Worm (Caenorhabditis elegans) whole organism, midembryonic: ENCODE results near the gene tor-1.

Experiments
- T22C8.4 ChIP-seq: fragments of 200-800 bp; sonication (Bioruptor generic); IDR thresholded peaks from 2 replicates; pipeline ENCODE4 v1.3.6; 2022; ENCODE audit warnings: missing genetic modification characterization, missing compliant biosample characterization
- cog-1 ChIP-seq: sonication (generic microtip); optimal IDR thresholded peaks from 2 replicates; lab custom pipeline; 2016; ENCODE audit warnings: missing genetic modification characterization, missing compliant biosample characterization
- flt-1 ChIP-seq: fragments of 200-800 bp; sonication (Bioruptor generic); IDR thresholded peaks from 2 replicates; pipeline ENCODE4 v1.3.6; 2022; ENCODE audit warnings: missing genetic modification characterization, missing compliant biosample characterization
- klf-2 ChIP-seq: fragments of 200-800 bp; sonication (Bioruptor generic); conservative IDR thresholded peaks from 2 replicates; pipeline ENCODE4 v1.3.6; 2022; ENCODE audit warnings: missing genetic modification reagents, missing genetic modification characterization, missing compliant biosample characterization
- med-1 ChIP-seq: sonication (generic microtip); optimal IDR thresholded peaks from 2 replicates; lab custom pipeline; 2017; ENCODE audit warnings: missing genetic modification characterization, mild to moderate bottlenecking, missing compliant biosample characterization, antibody characterized with exemption, missing genetic modification reagents; ENCODE audit not compliant: insufficient read depth
- ref-1 ChIP-seq: fragments of 200-800 bp; sonication (Bioruptor generic); conservative IDR thresholded peaks from 2 replicates; pipeline ENCODE4 v1.3.6; 2022; ENCODE audit warnings: missing genetic modification reagents, missing genetic modification characterization, missing compliant biosample characterization
- tab-1 ChIP-seq: fragments of 200-800 bp; sonication (Bioruptor generic); IDR thresholded peaks from 2 replicates; pipeline ENCODE4 v1.3.6; 2022; ENCODE audit warnings: missing genetic modification characterization, missing compliant biosample characterization
- ztf-23 ChIP-seq: fragments of 200-800 bp; sonication (Bioruptor generic); IDR thresholded peaks from 2 replicates; pipeline ENCODE4 v1.3.6; 2022; ENCODE audit warnings: missing genetic modification reagents, missing genetic modification characterization, missing compliant biosample characterization
- ztf-29 ChIP-seq: fragments of 200-800 bp; sonication (Bioruptor generic); IDR thresholded peaks from 2 replicates; pipeline ENCODE4 v1.3.6; 2022; ENCODE audit warnings: missing genetic modification reagents, missing genetic modification characterization, missing compliant biosample characterization

tor-1 gene

ce11 chrIV:13985705-13986104, at the start of gene tor-1:
tor-1 (minus strand) TSS chrIV:13985805.
- TF ChIP-seq ztf-23 (GFP tag; lab: Robert Waterston, UW), result no peak
- no peak for TF ChIP-seq flt-1 (GFP tag; lab: Robert Waterston, UW)

- no peak for TF ChIP-seq ref-1 (GFP tag; lab: Robert Waterston, UW)
- TF ChIP-seq ztf-29 (GFP tag; lab: Robert Waterston, UW), result no peak
- TF ChIP-seq ztf-23 (GFP tag; lab: Robert Waterston, UW), result no peak
- no peak for TF ChIP-seq tab-1 (GFP tag; lab: Robert Waterston, UW)
- TF ChIP-seq T22C8.4 (GFP tag; lab: Robert Waterston, UW), result peak; percentile 71; the same call in 1 of the 2 replicates
- no peak for TF ChIP-seq flt-1 (GFP tag; lab: Robert Waterston, UW)
- TF ChIP-seq med-1 (GFP tag; lab: Kevin White, UChicago), result no peak
These were observed 49.0 kb upstream of the tor-1 start for ce11 chrIV:14034571-14034954.

- TF ChIP-seq cog-1 (tag; lab: Kevin White, UChicago), result peak; percentile 99
- peak; percentile 91 for TF ChIP-seq klf-2
- peak; percentile 75 for TF ChIP-seq med-1 (GFP tag; lab: Kevin White, UChicago)
- peak; percentile 99 for TF ChIP-seq flt-1 (GFP tag; lab: Robert Waterston, UW)
- TF ChIP-seq ztf-29 (GFP tag; lab: Robert Waterston, UW), result peak; percentile 93
- TF ChIP-seq tab-1 (GFP tag; lab: Robert Waterston, UW), result peak; percentile 92
- peak; percentile 88 for TF ChIP-seq T22C8.4 (GFP tag; lab: Robert Waterston, UW)
- TF ChIP-seq ztf-23 (GFP tag; lab: Robert Waterston, UW), result peak; percentile 94
- TF ChIP-seq ref-1 (GFP tag; lab: Robert Waterston, UW), result peak; percentile 85
These were observed 48.4 kb upstream of the tor-1 start for ce11 chrIV:14033752-14034570.

ce11 chrIV:14033502-14033751, 47.8 kb upstream of the tor-1 start:
- TF ChIP-seq med-1 (GFP tag; lab: Kevin White, UChicago) (no peak), klf-2 (no peak), ztf-29 (GFP tag; lab: Robert Waterston, UW) (no peak)

- TF ChIP-seq T22C8.4 (GFP tag; lab: Robert Waterston, UW) (0 out of 2 replicates have a peak, but pooled peaks have one; percentile 32), klf-2 (no peak), cog-1 (tag; lab: Kevin White, UChicago) (peak; percentile 96), flt-1 (GFP tag; lab: Robert Waterston, UW) (peak; percentile 64; the same call in 1 of the 2 replicates), tab-1 (GFP tag; lab: Robert Waterston, UW) (no peak), ztf-29 (GFP tag; lab: Robert Waterston, UW) (peak; percentile 53; the same call in 1 of the 2 replicates), ztf-23 (GFP tag; lab: Robert Waterston, UW) (peak; percentile 75), ref-1 (GFP tag; lab: Robert Waterston, UW) (no peak), med-1 (GFP tag; lab: Kevin White, UChicago) (no peak)
These were observed 47.3 kb upstream of the tor-1 start for ce11 chrIV:14032620-14033501.

- TF ChIP-seq klf-2 (no peak), med-1 (GFP tag; lab: Kevin White, UChicago) (no peak), ztf-29 (GFP tag; lab: Robert Waterston, UW) (no peak), flt-1 (GFP tag; lab: Robert Waterston, UW) (no peak), T22C8.4 (GFP tag; lab: Robert Waterston, UW) (no peak), tab-1 (GFP tag; lab: Robert Waterston, UW) (no peak), ztf-23 (GFP tag; lab: Robert Waterston, UW) (no peak), cog-1 (tag; lab: Kevin White, UChicago) (no peak), ref-1 (GFP tag; lab: Robert Waterston, UW) (no peak)
These were observed 34.3 kb upstream of the tor-1 start, which contains the start of the genes irld-56 and irld-55 for ce11 chrIV:14019883-14020282. irld-56 (minus strand) TSS chrIV:14019983. irld-55 (plus strand) TSS chrIV:14020198.

ce11 chrIV:14015844-14016243, 30.2 kb upstream of the tor-1 start, which contains the start of gene srw-63:
srw-63 (minus strand) TSS chrIV:14015944.
- TF ChIP-seq cog-1 (tag; lab: Kevin White, UChicago), result no peak
- no peak for TF ChIP-seq ztf-29 (GFP tag; lab: Robert Waterston, UW)
- no peak for TF ChIP-seq flt-1 (GFP tag; lab: Robert Waterston, UW)
- TF ChIP-seq med-1 (GFP tag; lab: Kevin White, UChicago), result no peak
- no peak for TF ChIP-seq tab-1 (GFP tag; lab: Robert Waterston, UW)
- TF ChIP-seq ref-1 (GFP tag; lab: Robert Waterston, UW), result no peak
- no peak for TF ChIP-seq klf-2
- TF ChIP-seq ztf-23 (GFP tag; lab: Robert Waterston, UW), result no peak

ce11 chrIV:14013692-14014091, 28.1 kb upstream of the tor-1 start:
- no peak for TF ChIP-seq ztf-23 (GFP tag; lab: Robert Waterston, UW)
- peak; percentile 50 for TF ChIP-seq med-1 (GFP tag; lab: Kevin White, UChicago)
- TF ChIP-seq ztf-29 (GFP tag; lab: Robert Waterston, UW), result peak; percentile 57
- TF ChIP-seq T22C8.4 (GFP tag; lab: Robert Waterston, UW), result 0 out of 2 replicates have a peak, but pooled peaks have one; percentile 42

ce11 chrIV:14008709-14009108, 23.1 kb upstream of the tor-1 start:
- TF ChIP-seq ztf-23 (GFP tag; lab: Robert Waterston, UW), result no peak
- no peak for TF ChIP-seq med-1 (GFP tag; lab: Kevin White, UChicago)
- TF ChIP-seq ztf-29 (GFP tag; lab: Robert Waterston, UW), result no peak
- no peak for TF ChIP-seq cog-1 (tag; lab: Kevin White, UChicago)
- TF ChIP-seq klf-2, result no peak
- no peak for TF ChIP-seq tab-1 (GFP tag; lab: Robert Waterston, UW)
- no peak for TF ChIP-seq T22C8.4 (GFP tag; lab: Robert Waterston, UW)
- TF ChIP-seq ref-1 (GFP tag; lab: Robert Waterston, UW), result no peak
- TF ChIP-seq flt-1 (GFP tag; lab: Robert Waterston, UW), result no peak
